Fruit fly (Drosophila melanogaster) whole organism, embryonic: ENCODE data around the gene wuho.

Source experiments
- Antp ChIP-seq: fragments of 200-800 bp; sonication (Bioruptor generic); optimal IDR thresholded peaks from 3 replicates; lab custom pipeline; 2016; ENCODE audit warnings: missing biosample characterization, missing genetic modification characterization
- Bdp1 ChIP-seq: fragments of 200-800 bp; sonication (Bioruptor generic); optimal IDR thresholded peaks from 3 replicates; lab custom pipeline; 2016; ENCODE audit warnings: missing biosample characterization, missing genetic modification characterization
- CG10654 ChIP-seq: fragments of 200-800 bp; sonication (Bioruptor generic); optimal IDR thresholded peaks from 2 replicates; lab custom pipeline; 2016; ENCODE audit warnings: missing biosample characterization, missing genetic modification characterization
- CG14860 ChIP-seq: fragments of 200-800 bp; sonication (Bioruptor generic); IDR thresholded peaks from 3 replicates; pipeline ENCODE4 v1.3.6; 2022; ENCODE audit warnings: missing biosample characterization, missing genetic modification characterization; ENCODE audit not compliant: partially characterized antibody
- CG14965 ChIP-seq: fragments of 200-800 bp; sonication (Bioruptor generic); optimal IDR thresholded peaks from 2 replicates; lab custom pipeline; 2016; ENCODE audit warnings: missing biosample characterization, missing genetic modification characterization, borderline replicate concordance
- CG15269 ChIP-seq: fragments of 200-800 bp; sonication (Bioruptor generic); optimal IDR thresholded peaks from 2 replicates; lab custom pipeline; 2018; ENCODE audit warnings: missing biosample characterization, mild to moderate bottlenecking, missing genetic modification characterization, moderate library complexity
- CG1529 ChIP-seq: fragments of 200-800 bp; sonication (Bioruptor generic); optimal IDR thresholded peaks from 3 replicates; lab custom pipeline; 2018; ENCODE audit warnings: missing biosample characterization, missing genetic modification characterization
- CG1647 ChIP-seq: fragments of 200-800 bp; sonication (Bioruptor generic); optimal IDR thresholded peaks from 3 replicates; lab custom pipeline; 2016; ENCODE audit warnings: missing biosample characterization, missing genetic modification characterization
- CG17612 ChIP-seq: fragments of 200-800 bp; sonication (Bioruptor generic); IDR thresholded peaks from 2 replicates; pipeline ENCODE4 v1.3.6; 2022; ENCODE audit warnings: missing biosample characterization, missing genetic modification characterization
- CG3163 ChIP-seq: fragments of 200-800 bp; sonication (Bioruptor generic); optimal IDR thresholded peaks from 3 replicates; lab custom pipeline; 2016; ENCODE audit warnings: missing biosample characterization, missing genetic modification characterization
- CG3281 ChIP-seq: fragments of 200-800 bp; sonication (Bioruptor generic); optimal IDR thresholded peaks from 3 replicates; lab custom pipeline; 2017; ENCODE audit warnings: missing biosample characterization, mild to moderate bottlenecking, missing genetic modification characterization
- CG4424 ChIP-seq: fragments of 200-800 bp; sonication (Bioruptor generic); optimal IDR thresholded peaks from 3 replicates; lab custom pipeline; 2016; ENCODE audit warnings: missing biosample characterization, missing genetic modification characterization
- CG7372 ChIP-seq: fragments of 200-800 bp; sonication (Bioruptor generic); IDR thresholded peaks from 2 replicates; pipeline ENCODE4 v1.3.6; 2022; ENCODE audit warnings: missing biosample characterization, missing genetic modification characterization
- CG8281 ChIP-seq: fragments of 200-800 bp; sonication (Bioruptor generic); optimal IDR thresholded peaks from 2 replicates; lab custom pipeline; 2018; ENCODE audit warnings: missing biosample characterization, mild to moderate bottlenecking, missing genetic modification characterization, moderate library complexity
- CG9609 ChIP-seq: fragments of 200-800 bp; sonication (Bioruptor generic); optimal IDR thresholded peaks from 3 replicates; lab custom pipeline; 2016; ENCODE audit warnings: missing biosample characterization, missing genetic modification characterization
- CrebB ChIP-seq: fragments of 200-800 bp; sonication (Bioruptor generic); optimal IDR thresholded peaks from 3 replicates; lab custom pipeline; 2018; ENCODE audit warnings: missing biosample characterization, mild to moderate bottlenecking, missing genetic modification characterization
- D ChIP-seq, 2 experiments: fragments of 200-800 bp in 1 of 2; fragments of >200 bp in 1 of 2; sonication (Bioruptor generic) in 1 of 2; optimal IDR thresholded peaks; 2 replicates in 1 of 2; 3 replicates in 1 of 2; lab custom pipeline; 2017; ENCODE audit warnings: mild to moderate bottlenecking in 1 of 2, missing biosample characterization in 1 of 2, missing genetic modification characterization in 1 of 2, missing genetic modification reagents in 1 of 2
- Ets65A ChIP-seq: fragments of 200-800 bp; sonication (Bioruptor generic); peaks from one replicate; lab custom pipeline; 2016; ENCODE audit warnings: missing biosample characterization, missing genetic modification characterization
- Fer1 ChIP-seq: fragments of 200-800 bp; sonication (Bioruptor generic); optimal IDR thresholded peaks from 2 replicates; lab custom pipeline; 2017; ENCODE audit warnings: missing biosample characterization, mild to moderate bottlenecking, missing genetic modification characterization
- HLH4C ChIP-seq: fragments of 200-800 bp; sonication (Bioruptor generic); IDR thresholded peaks from 3 replicates; pipeline ENCODE4 v1.3.6; 2022; ENCODE audit warnings: missing biosample characterization, missing genetic modification characterization; ENCODE audit not compliant: partially characterized antibody
- HLH54F ChIP-seq: fragments of 200-800 bp; sonication (Bioruptor generic); optimal IDR thresholded peaks from 3 replicates; lab custom pipeline; 2016; ENCODE audit warnings: missing biosample characterization, missing genetic modification characterization
- Lim3 ChIP-seq: fragments of 200-800 bp; sonication (Bioruptor generic); IDR thresholded peaks from 2 replicates; pipeline ENCODE4 v1.3.6; 2022; ENCODE audit warnings: missing biosample characterization, missing genetic modification characterization
- Nf-YA ChIP-seq: fragments of 200-800 bp; sonication (Bioruptor generic); IDR thresholded peaks from 2 replicates; pipeline ENCODE4 v1.3.6; 2022; ENCODE audit warnings: missing biosample characterization, missing genetic modification characterization
- Side ChIP-seq: fragments of 200-800 bp; sonication (Bioruptor generic); optimal IDR thresholded peaks from 2 replicates; lab custom pipeline; 2016; ENCODE audit warnings: missing biosample characterization, missing genetic modification characterization
- Sin3A ChIP-seq: fragments of >200 bp; optimal IDR thresholded peaks from 2 replicates; lab custom pipeline; 2018
- Sox100B ChIP-seq: fragments of 200-800 bp; sonication (Bioruptor generic); optimal IDR thresholded peaks from 3 replicates; lab custom pipeline; 2018; ENCODE audit warnings: missing biosample characterization, mild to moderate bottlenecking, missing genetic modification characterization
- Sry-δ ChIP-seq: fragments of 200-800 bp; sonication (Bioruptor generic); optimal IDR thresholded peaks from 2 replicates; lab custom pipeline; 2016; ENCODE audit warnings: missing biosample characterization, missing genetic modification characterization
- Ssrp ChIP-seq: fragments of 200-800 bp; sonication (Bioruptor generic); optimal IDR thresholded peaks from 2 replicates; lab custom pipeline; 2018; ENCODE audit warnings: missing biosample characterization, mild to moderate bottlenecking, missing genetic modification characterization, moderate library complexity
- ab ChIP-seq: fragments of 200-800 bp; sonication (Bioruptor generic); optimal IDR thresholded peaks from 2 replicates; lab custom pipeline; 2016; ENCODE audit warnings: missing biosample characterization, missing genetic modification characterization
- al ChIP-seq: fragments of 200-800 bp; sonication (Bioruptor generic); IDR thresholded peaks from 2 replicates; pipeline ENCODE4 v1.3.6; 2022; ENCODE audit warnings: missing biosample characterization, missing genetic modification characterization
- ap ChIP-seq: fragments of 200-800 bp; sonication (Bioruptor generic); IDR thresholded peaks from 2 replicates; pipeline ENCODE4 v1.3.6; 2022; ENCODE audit warnings: missing biosample characterization, missing genetic modification characterization
- ems ChIP-seq: fragments of 200-800 bp; sonication (Bioruptor generic); optimal IDR thresholded peaks from 3 replicates; lab custom pipeline; 2016; ENCODE audit warnings: missing biosample characterization, missing genetic modification characterization
- fd3F ChIP-seq: fragments of 200-800 bp; sonication (Bioruptor generic); optimal IDR thresholded peaks from 2 replicates; lab custom pipeline; 2018; ENCODE audit warnings: missing biosample characterization, mild to moderate bottlenecking, missing genetic modification characterization, moderate library complexity
- fd64A ChIP-seq: fragments of 200-800 bp; sonication (Bioruptor generic); optimal IDR thresholded peaks from 3 replicates; lab custom pipeline; 2018; ENCODE audit warnings: missing biosample characterization, mild to moderate bottlenecking, missing genetic modification characterization
- gce ChIP-seq: fragments of 200-800 bp; sonication (Bioruptor generic); IDR thresholded peaks from 3 replicates; pipeline ENCODE4 v1.3.6; 2022; ENCODE audit warnings: missing biosample characterization, missing genetic modification characterization
- gem ChIP-seq: fragments of 200-800 bp; sonication (Bioruptor generic); optimal IDR thresholded peaks from 2 replicates; lab custom pipeline; 2019; ENCODE audit warnings: missing biosample characterization, mild to moderate bottlenecking, missing genetic modification characterization, moderate library complexity
- gt ChIP-seq: fragments of 200-800 bp; sonication (Bioruptor generic); IDR thresholded peaks from 2 replicates; pipeline ENCODE4 v1.3.6; 2022; ENCODE audit warnings: missing biosample characterization, missing genetic modification characterization
- h ChIP-seq: fragments of >200 bp; optimal IDR thresholded peaks from 2 replicates; lab custom pipeline; 2017
- kni ChIP-seq: fragments of 200-800 bp; sonication (Bioruptor generic); optimal IDR thresholded peaks from 3 replicates; lab custom pipeline; 2017; ENCODE audit warnings: mild to moderate bottlenecking, missing biosample characterization, missing genetic modification reagents, missing genetic modification characterization
- lbe ChIP-seq: fragments of 200-800 bp; sonication (Bioruptor generic); optimal IDR thresholded peaks from 2 replicates; lab custom pipeline; 2016; ENCODE audit warnings: missing biosample characterization, mild to moderate bottlenecking, missing genetic modification characterization
- mam ChIP-seq: fragments of 200-800 bp; sonication (Bioruptor generic); optimal IDR thresholded peaks from 3 replicates; lab custom pipeline; 2016; ENCODE audit warnings: missing biosample characterization, missing genetic modification characterization
- mld ChIP-seq: fragments of 200-800 bp; sonication (Bioruptor generic); IDR thresholded peaks from 3 replicates; pipeline ENCODE4 v1.3.6; 2022; ENCODE audit warnings: missing biosample characterization, missing genetic modification characterization; ENCODE audit not compliant: partially characterized antibody
- nerfin-2 ChIP-seq: fragments of 200-800 bp; sonication (Bioruptor generic); IDR thresholded peaks from 2 replicates; pipeline ENCODE4 v1.3.6; 2022; ENCODE audit warnings: missing biosample characterization, missing genetic modification characterization; ENCODE audit not compliant: partially characterized antibody
- odd ChIP-seq: fragments of 200-800 bp; sonication (Bioruptor generic); optimal IDR thresholded peaks from 2 replicates; lab custom pipeline; 2017; ENCODE audit warnings: missing biosample characterization, mild to moderate bottlenecking, missing genetic modification characterization
- onecut ChIP-seq: fragments of 200-800 bp; sonication (Bioruptor generic); IDR thresholded peaks from 2 replicates; pipeline ENCODE4 v1.3.6; 2022; ENCODE audit warnings: missing biosample characterization, missing genetic modification characterization
- pita ChIP-seq: fragments of 200-800 bp; sonication (Bioruptor generic); optimal IDR thresholded peaks from 2 replicates; lab custom pipeline; 2017; ENCODE audit warnings: missing biosample characterization, mild to moderate bottlenecking, missing genetic modification characterization
- prd ChIP-seq, 3 experiments: fragments of >200 bp in 2 of 3; fragments of 200-800 bp in 1 of 3; sonication (Bioruptor generic) in 1 of 3; optimal IDR thresholded peaks in 2 of 3; IDR thresholded peaks in 1 of 3; 2 replicates in 2 of 3; 3 replicates in 1 of 3; pipeline versions ENCODE4 v1.3.6 to Lab custom; 2017 to 2022; ENCODE audit warnings: missing biosample characterization in 1 of 3, missing genetic modification characterization in 1 of 3
- repo ChIP-seq: fragments of 200-800 bp; sonication (Bioruptor generic); optimal IDR thresholded peaks from 2 replicates; lab custom pipeline; 2016; ENCODE audit warnings: missing biosample characterization, missing genetic modification characterization
- sens ChIP-seq: fragments of 200-800 bp; sonication (Bioruptor generic); peaks from one replicate; lab custom pipeline; 2016; ENCODE audit warnings: missing biosample characterization, missing genetic modification characterization
- shn ChIP-seq: fragments of 200-800 bp; sonication (Bioruptor generic); optimal IDR thresholded peaks from 3 replicates; lab custom pipeline; 2016; ENCODE audit warnings: missing biosample characterization, missing genetic modification characterization
- sob ChIP-seq: fragments of 200-800 bp; sonication (Bioruptor generic); IDR thresholded peaks from 2 replicates; pipeline ENCODE4 v1.3.6; 2022; ENCODE audit warnings: missing biosample characterization, missing genetic modification characterization
- yki ChIP-seq: fragments of >200 bp; optimal IDR thresholded peaks from 3 replicates; lab custom pipeline; 2018
- zfh2 ChIP-seq: fragments of 200-800 bp; sonication (Bioruptor generic); optimal IDR thresholded peaks from 2 replicates; lab custom pipeline; 2016; ENCODE audit warnings: missing biosample characterization, missing genetic modification characterization

The wuho gene

DNA sequence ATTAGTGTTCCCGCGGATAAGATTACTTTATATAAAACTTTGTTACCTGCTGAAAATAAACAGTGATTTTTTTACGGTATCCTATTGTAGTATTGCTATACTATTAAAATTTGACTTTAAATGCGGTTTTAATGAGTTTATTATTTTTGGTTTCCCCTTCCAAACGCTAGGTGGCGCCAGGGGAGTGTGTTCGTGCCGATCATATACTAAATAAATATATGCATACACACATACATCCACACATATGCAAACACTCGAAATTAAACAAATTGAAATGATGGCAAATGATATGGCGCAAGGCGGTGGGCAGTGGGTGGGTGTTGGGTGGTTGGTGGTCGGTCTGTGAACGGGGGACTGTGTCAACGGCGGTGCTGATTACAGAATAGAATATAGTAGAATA lies 34.2 kb upstream of the wuho start (continued):
- TF ChIP-seq Sox100B (GFP tag; lab: Kevin White, UChicago) (no peak), repo (no peak), CG10654 (GFP tag; lab: Kevin White, UChicago) (no peak), Ssrp (tag; lab: Kevin White, UChicago) (no peak), Bdp1 (no peak), Ets65A (GFP tag; lab: Kevin White, UChicago) (no peak), fd64A (no peak), yki (lab: Kevin White, UChicago) (no peak), CG14860 (GFP tag; lab: Robert Waterston, UW) (no peak), HLH4C (no peak), h (lab: Kevin White, UChicago) (no peak), CG1647 (GFP tag; lab: Kevin White, UChicago) (no peak), D (optimal IDR thresholded peaks at IDR 0.05; lab: Kevin White, UChicago) (no peak), D (GFP tag; optimal IDR thresholded peaks at IDR 0.05; lab: Kevin White, UChicago) (no peak), mam (no peak), CG7372 (GFP tag; lab: Robert Waterston, UW) (no peak), Nf-YA (GFP tag; lab: Robert Waterston, UW) (no peak), shn (GFP tag; lab: Kevin White, UChicago) (no peak), ems (no peak), CG4424 (GFP tag; lab: Kevin White, UChicago) (no peak), sens (GFP tag; lab: Kevin White, UChicago) (peak; percentile 83), CG3281 (GFP tag; lab: Kevin White, UChicago) (peak; percentile 5), CG17612 (GFP tag; lab: Robert Waterston, UW) (no peak), CG3163 (GFP tag; lab: Kevin White, UChicago) (no peak), zfh2 (GFP tag; lab: Kevin White, UChicago) (no peak), sob (GFP tag; lab: Robert Waterston, UW) (no peak), Sry-δ (GFP tag; lab: Kevin White, UChicago) (no peak), ap (GFP tag; lab: Robert Waterston, UW) (no peak), mld (GFP tag; lab: Robert Waterston, UW) (no peak), Lim3 (GFP tag; lab: Robert Waterston, UW) (no peak), ab (GFP tag; lab: Kevin White, UChicago) (no peak), gt (GFP tag; lab: Robert Waterston, UW) (no peak), Antp (GFP tag; lab: Kevin White, UChicago) (no peak), onecut (GFP tag; lab: Robert Waterston, UW) (peak; percentile 29), al (GFP tag; lab: Robert Waterston, UW) (no peak), odd (GFP tag; lab: Kevin White, UChicago) (no peak), lbe (GFP tag; lab: Kevin White, UChicago) (no peak), Side (GFP tag; lab: Kevin White, UChicago) (no peak), CG14965 (GFP tag; lab: Kevin White, UChicago) (peak; percentile 91), CrebB (peak; percentile 8), HLH54F (GFP tag; lab: Kevin White, UChicago) (no peak), CG8281 (tag; lab: Kevin White, UChicago) (no peak), kni (GFP tag; lab: Kevin White, UChicago) (no peak), Sin3A (no peak), gem (tag; lab: Kevin White, UChicago) (no peak), pita (GFP tag; lab: Kevin White, UChicago) (no peak), CG1529 (GFP tag; lab: Kevin White, UChicago) (no peak), nerfin-2 (GFP tag; lab: Robert Waterston, UW) (no peak), fd3F (GFP tag; lab: Kevin White, UChicago) (peak; percentile 16), prd (optimal IDR thresholded peaks at IDR 0.05; lab: Kevin White, UChicago) (no peak), prd (GFP tag; IDR thresholded peaks at IDR 0.05; lab: Robert Waterston, UW) (no peak), Fer1 (GFP tag; lab: Kevin White, UChicago) (peak; percentile 0), gce (GFP tag; lab: Robert Waterston, UW) (no peak), CG15269 (tag; lab: Kevin White, UChicago) (no peak), CG9609 (GFP tag; lab: Kevin White, UChicago) (no peak)
